1 fruit fly cellular context compared by ENCODE assay signal in the genomic region with DNA sequence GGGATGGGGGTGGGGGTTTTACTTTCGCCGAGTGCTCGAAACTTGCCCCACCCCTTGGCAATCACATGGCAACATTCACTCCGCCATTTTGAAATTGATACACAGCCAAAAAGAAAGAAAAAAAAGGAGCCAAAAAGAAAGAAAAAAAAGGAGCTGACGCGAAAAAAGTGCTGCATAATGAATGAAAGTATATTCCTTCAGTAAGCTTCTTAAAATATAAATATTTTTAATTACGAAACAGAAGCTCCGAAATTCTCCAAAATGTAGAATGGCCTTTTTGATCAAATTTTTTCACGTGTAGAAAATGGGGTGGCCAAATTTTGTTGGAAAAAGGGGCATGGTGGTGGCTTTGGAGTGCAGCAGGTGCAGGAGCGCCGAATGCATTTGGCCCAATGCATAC.
A peak's percentile ranks its signal among the peaks of the same experiment; 100 is the strongest.
TF ChIP-seq lines count a peak whose summit lies in the region.

No protein-coding gene starts in this region.

TF ChIP-seq in whole organism, embryonic, 481 proteins besides CTCF, POLR2A, EP300 and RAD21 (continued from another document and continues in another):
- TF ChIP-seq Xbp1 (GFP tag; optimal IDR thresholded peaks at IDR 0.05; lab: Kevin White, UChicago) (peak; percentile 37), grau (tag; optimal IDR thresholded peaks at IDR 0.05; lab: Kevin White, UChicago) (peak; percentile 14), HLH3B (GFP tag; IDR thresholded peaks at IDR 0.05; lab: Robert Waterston, UW) (peak; percentile 26; the same call in 1 of the 2 replicates), CG13424 (tag; optimal IDR thresholded peaks at IDR 0.05; lab: Kevin White, UChicago) (peak; percentile 37), BEAF-32 (GFP tag; optimal IDR thresholded peaks at IDR 0.05; lab: Kevin White, UChicago) (no peak), cg (GFP tag; optimal IDR thresholded peaks at IDR 0.05; lab: Kevin White, UChicago) (no peak), CG10565 (GFP tag; optimal IDR thresholded peaks at IDR 0.05; lab: Kevin White, UChicago) (no peak), fd64A (GFP tag; optimal IDR thresholded peaks at IDR 0.05; lab: Kevin White, UChicago) (no peak), ranshi (GFP tag; IDR thresholded peaks at IDR 0.05; lab: Robert Waterston, UW) (no peak), Asciz (GFP tag; optimal IDR thresholded peaks at IDR 0.05; lab: Kevin White, UChicago) (peak; percentile 22), Hr78 (GFP tag; optimal IDR thresholded peaks at IDR 0.05; lab: Kevin White, UChicago) (no peak), CG9817 (tag; optimal IDR thresholded peaks at IDR 0.05; lab: Kevin White, UChicago) (no peak), MESR4 (GFP tag; optimal IDR thresholded peaks at IDR 0.05; lab: Kevin White, UChicago) (no peak), Ravus (GFP tag; IDR thresholded peaks at IDR 0.05; lab: Robert Waterston, UW) (no peak), tup (GFP tag; optimal IDR thresholded peaks at IDR 0.05; lab: Kevin White, UChicago) (no peak), CG2678 (tag; optimal IDR thresholded peaks at IDR 0.05; lab: Kevin White, UChicago) (peak; percentile 55), CG18262 (tag; optimal IDR thresholded peaks at IDR 0.05; lab: Kevin White, UChicago) (peak; percentile 41), Doc3 (GFP tag; IDR thresholded peaks at IDR 0.05; lab: Robert Waterston, UW; ENCODE audit: partially characterized antibody) (no peak), fd3F (GFP tag; optimal IDR thresholded peaks at IDR 0.05; lab: Kevin White, UChicago) (no peak), CoRest (tag; optimal IDR thresholded peaks at IDR 0.05; lab: Kevin White, UChicago) (peak; percentile 17), Vsx1 (GFP tag; optimal IDR thresholded peaks at IDR 0.05; lab: Kevin White, UChicago) (peak; percentile 0), sr (GFP tag; IDR thresholded peaks at IDR 0.05; lab: Robert Waterston, UW) (no peak), Nf-YC (tag; optimal IDR thresholded peaks at IDR 0.05; lab: Kevin White, UChicago) (no peak), vvl (GFP tag; IDR thresholded peaks at IDR 0.05; lab: Robert Waterston, UW) (no peak), CG4328 (GFP tag; optimal IDR thresholded peaks at IDR 0.05; lab: Kevin White, UChicago) (no peak), ab (GFP tag; optimal IDR thresholded peaks at IDR 0.05; lab: Kevin White, UChicago) (no peak), CG12219 (GFP tag; optimal IDR thresholded peaks at IDR 0.05; lab: Kevin White, UChicago) (no peak), CG17361 (GFP tag; IDR thresholded peaks at IDR 0.05; lab: Robert Waterston, UW) (0 out of 3 replicates have a peak, but pooled peaks have one; percentile 40), CG30020 (tag; optimal IDR thresholded peaks at IDR 0.05; lab: Kevin White, UChicago) (no peak), CG10209 (GFP tag; optimal IDR thresholded peaks at IDR 0.05; lab: Kevin White, UChicago) (peak; percentile 29), CG3726 (GFP tag; IDR thresholded peaks at IDR 0.05; lab: Robert Waterston, UW) (no peak), Meics (GFP tag; optimal IDR thresholded peaks at IDR 0.05; lab: Kevin White, UChicago) (peak; percentile 3), Awh (GFP tag; IDR thresholded peaks at IDR 0.05; lab: Robert Waterston, UW) (0 out of 2 replicates have a peak, but pooled peaks have one; percentile 31), ap (GFP tag; IDR thresholded peaks at IDR 0.05; lab: Robert Waterston, UW) (no peak), Tbp (GFP tag; optimal IDR thresholded peaks at IDR 0.05; lab: Kevin White, UChicago) (no peak), CG17568 (GFP tag; optimal IDR thresholded peaks at IDR 0.05; lab: Kevin White, UChicago) (no peak), CG7556 (GFP tag; optimal IDR thresholded peaks at IDR 0.05; lab: Kevin White, UChicago) (peak; percentile 16), bowl (GFP tag; IDR thresholded peaks at IDR 0.05; lab: Robert Waterston, UW) (no peak), CG13296 (GFP tag; optimal IDR thresholded peaks at IDR 0.05; lab: Kevin White, UChicago) (no peak), Antp (GFP tag; optimal IDR thresholded peaks at IDR 0.05; lab: Kevin White, UChicago) (no peak), Fer1 (GFP tag; optimal IDR thresholded peaks at IDR 0.05; lab: Kevin White, UChicago) (peak; percentile 36), sens-2 (GFP tag; IDR thresholded peaks at IDR 0.05; lab: Robert Waterston, UW) (no peak), ERR (GFP tag; optimal IDR thresholded peaks at IDR 0.05; lab: Kevin White, UChicago) (no peak), peb (GFP tag; IDR thresholded peaks at IDR 0.05; lab: Robert Waterston, UW) (no peak), jumu (GFP tag; optimal IDR thresholded peaks at IDR 0.05; lab: Kevin White, UChicago) (no peak), CG11085 (GFP tag; IDR thresholded peaks at IDR 0.05; lab: Robert Waterston, UW) (no peak), CG12104 (GFP tag; optimal IDR thresholded peaks at IDR 0.05; lab: Kevin White, UChicago) (no peak), Fer3 (tag; optimal IDR thresholded peaks at IDR 0.05; lab: Kevin White, UChicago) (no peak), Hr3 (GFP tag; optimal IDR thresholded peaks at IDR 0.05; lab: Kevin White, UChicago) (peak; percentile 12), unpg (GFP tag; optimal IDR thresholded peaks at IDR 0.05; lab: Kevin White, UChicago) (peak; percentile 35), Hand (GFP tag; optimal IDR thresholded peaks at IDR 0.05; lab: Kevin White, UChicago) (no peak), vnd (GFP tag; IDR thresholded peaks at IDR 0.05; lab: Robert Waterston, UW; ENCODE audit: partially characterized antibody) (no peak), E2f2 (GFP tag; IDR thresholded peaks at IDR 0.05; lab: Robert Waterston, UW) (no peak), CG31388 (GFP tag; optimal IDR thresholded peaks at IDR 0.05; lab: Kevin White, UChicago) (no peak), CG4424 (GFP tag; optimal IDR thresholded peaks at IDR 0.05; lab: Kevin White, UChicago) (peak; percentile 17), lab (GFP tag; optimal IDR thresholded peaks at IDR 0.05; lab: Kevin White, UChicago) (peak; percentile 47), Mrtf (GFP tag; IDR thresholded peaks at IDR 0.05; lab: Robert Waterston, UW) (0 out of 3 replicates have a peak, but pooled peaks have one; percentile 32), CG15269 (tag; optimal IDR thresholded peaks at IDR 0.05; lab: Kevin White, UChicago) (peak; percentile 2), HHEX (GFP tag; optimal IDR thresholded peaks at IDR 0.05; lab: Kevin White, UChicago) (no peak), CG13894 (tag; optimal IDR thresholded peaks at IDR 0.05; lab: Kevin White, UChicago) (no peak), CG12391 (tag; optimal IDR thresholded peaks at IDR 0.05; lab: Kevin White, UChicago) (peak; percentile 42), tll (GFP tag; optimal IDR thresholded peaks at IDR 0.05; lab: Kevin White, UChicago) (no peak), repo (GFP tag; optimal IDR thresholded peaks at IDR 0.05; lab: Kevin White, UChicago) (no peak), Bdp1 (GFP tag; optimal IDR thresholded peaks at IDR 0.05; lab: Kevin White, UChicago) (no peak), CG1603 (tag; optimal IDR thresholded peaks at IDR 0.05; lab: Kevin White, UChicago) (no peak), CHES-1-like (GFP tag; optimal IDR thresholded peaks at IDR 0.05; lab: Kevin White, UChicago) (no peak), ttk (GFP tag; IDR thresholded peaks at IDR 0.05; lab: Robert Waterston, UW) (no peak), bab2 (GFP tag; optimal IDR thresholded peaks at IDR 0.05; lab: Kevin White, UChicago) (peak; percentile 1), CG10274 (GFP tag; optimal IDR thresholded peaks at IDR 0.05; lab: Kevin White, UChicago) (no peak), CG3838 (GFP tag; optimal IDR thresholded peaks at IDR 0.05; lab: Kevin White, UChicago) (no peak), CG2889 (GFP tag; IDR thresholded peaks at IDR 0.05; lab: Robert Waterston, UW) (no peak), ci (GFP tag; IDR thresholded peaks at IDR 0.05; lab: Robert Waterston, UW) (no peak), B-H2 (GFP tag; optimal IDR thresholded peaks at IDR 0.05; lab: Kevin White, UChicago) (no peak), Drgx (GFP tag; IDR thresholded peaks at IDR 0.05; lab: Robert Waterston, UW) (peak; percentile 21; the same call in 1 of the 2 replicates), inv (GFP tag; IDR thresholded peaks at IDR 0.05; lab: Robert Waterston, UW; ENCODE audit: partially characterized antibody) (no peak), twi (tag; optimal IDR thresholded peaks at IDR 0.05; lab: Kevin White, UChicago) (no peak), crp (GFP tag; optimal IDR thresholded peaks at IDR 0.05; lab: Kevin White, UChicago) (no peak), dpn (GFP tag; optimal IDR thresholded peaks at IDR 0.05; lab: Kevin White, UChicago) (peak in 1 of 2 experiments; percentile 10), CG17829 (tag; optimal IDR thresholded peaks at IDR 0.05; lab: Kevin White, UChicago) (peak; percentile 26), CG1832 (GFP tag; optimal IDR thresholded peaks at IDR 0.05; lab: Kevin White, UChicago) (no peak), Pdp1 (GFP tag; optimal IDR thresholded peaks at IDR 0.05; lab: Kevin White, UChicago) (peak in 1 of 2 experiments; percentile 17), trh (GFP tag; optimal IDR thresholded peaks at IDR 0.05; lab: Kevin White, UChicago) (no peak), CG8359 (GFP tag; optimal IDR thresholded peaks at IDR 0.05; lab: Kevin White, UChicago; ENCODE audit: borderline replicate concordance) (no peak), CG10267 (tag; optimal IDR thresholded peaks at IDR 0.05; lab: Kevin White, UChicago) (peak; percentile 18), zen2 (GFP tag; IDR thresholded peaks at IDR 0.05; lab: Robert Waterston, UW; ENCODE audit: partially characterized antibody) (no peak), CG4404 (GFP tag; IDR thresholded peaks at IDR 0.05; lab: Robert Waterston, UW) (no peak), sc (optimal IDR thresholded peaks at IDR 0.05; lab: Kevin White, UChicago) (no peak), sc (GFP tag; optimal IDR thresholded peaks at IDR 0.05; lab: Kevin White, UChicago) (peak; percentile 14), CG43689 (GFP tag; IDR thresholded peaks at IDR 0.05; lab: Robert Waterston, UW) (no peak), CG15601 (tag; optimal IDR thresholded peaks at IDR 0.05; lab: Kevin White, UChicago) (peak; percentile 15), Dad (GFP tag; optimal IDR thresholded peaks at IDR 0.05; lab: Kevin White, UChicago) (no peak), Optix (GFP tag; IDR thresholded peaks at IDR 0.05; lab: Robert Waterston, UW) (no peak), CG9727 (GFP tag; optimal IDR thresholded peaks at IDR 0.05; lab: Kevin White, UChicago) (peak; percentile 5), PHDP (tag; optimal IDR thresholded peaks at IDR 0.05; lab: Kevin White, UChicago) (peak; percentile 39), zfh1 (GFP tag; IDR thresholded peaks at IDR 0.05; lab: Robert Waterston, UW) (no peak), gfzf (GFP tag; optimal IDR thresholded peaks at IDR 0.05; lab: Kevin White, UChicago) (no peak), Rx (GFP tag; IDR thresholded peaks at IDR 0.05; lab: Robert Waterston, UW) (0 out of 2 replicates have a peak, but pooled peaks have one; percentile 7), luna (GFP tag; optimal IDR thresholded peaks at IDR 0.05; lab: Kevin White, UChicago) (no peak), CG8944 (GFP tag; optimal IDR thresholded peaks at IDR 0.05; lab: Kevin White, UChicago) (no peak), HLH4C (GFP tag; IDR thresholded peaks at IDR 0.05; lab: Robert Waterston, UW; ENCODE audit: partially characterized antibody) (no peak), HLHmδ (GFP tag; optimal IDR thresholded peaks at IDR 0.05; lab: Kevin White, UChicago) (no peak), CG11456 (GFP tag; IDR thresholded peaks at IDR 0.05; lab: Robert Waterston, UW) (no peak), kah (GFP tag; optimal IDR thresholded peaks at IDR 0.05; lab: Kevin White, UChicago) (no peak), grn (GFP tag; optimal IDR thresholded peaks at IDR 0.05; lab: Kevin White, UChicago) (no peak), Oli (tag; optimal IDR thresholded peaks at IDR 0.05; lab: Kevin White, UChicago) (peak; percentile 12), CrebB (tag; optimal IDR thresholded peaks at IDR 0.05; lab: Kevin White, UChicago) (no peak), chif (GFP tag; optimal IDR thresholded peaks at IDR 0.05; lab: Kevin White, UChicago) (peak in 1 of 2 experiments; percentile 5), CG31441 (GFP tag; IDR thresholded peaks at IDR 0.05; lab: Robert Waterston, UW) (peak; percentile 40), Atf3 (GFP tag; optimal IDR thresholded peaks at IDR 0.05; lab: Kevin White, UChicago) (no peak), sens (GFP tag; lab: Kevin White, UChicago) (peak; percentile 24), dmrt11E (tag; optimal IDR thresholded peaks at IDR 0.05; lab: Kevin White, UChicago) (peak; percentile 27), D (optimal IDR thresholded peaks at IDR 0.05; lab: Kevin White, UChicago) (no peak), D (GFP tag; optimal IDR thresholded peaks at IDR 0.05; lab: Kevin White, UChicago) (peak; percentile 49), CG2712 (tag; optimal IDR thresholded peaks at IDR 0.05; lab: Kevin White, UChicago) (peak; percentile 44), CG15011 (GFP tag; optimal IDR thresholded peaks at IDR 0.05; lab: Kevin White, UChicago) (no peak), Ptx1 (GFP tag; IDR thresholded peaks at IDR 0.05; lab: Robert Waterston, UW) (0 out of 2 replicates have a peak, but pooled peaks have one; percentile 34), emc (GFP tag; optimal IDR thresholded peaks at IDR 0.05; lab: Kevin White, UChicago) (no peak), insv (GFP tag; optimal IDR thresholded peaks at IDR 0.05; lab: Kevin White, UChicago) (no peak), CG3065 (GFP tag; optimal IDR thresholded peaks at IDR 0.05; lab: Kevin White, UChicago) (no peak), Rfx (GFP tag; IDR thresholded peaks at IDR 0.05; lab: Robert Waterston, UW) (0 out of 2 replicates have a peak, but pooled peaks have one; percentile 11), NC2β (GFP tag; optimal IDR thresholded peaks at IDR 0.05; lab: Kevin White, UChicago) (no peak), CG17186 (GFP tag; optimal IDR thresholded peaks at IDR 0.05; lab: Kevin White, UChicago) (no peak), org-1 (GFP tag; optimal IDR thresholded peaks at IDR 0.05; lab: Kevin White, UChicago) (peak; percentile 4), Doc2 (GFP tag; IDR thresholded peaks at IDR 0.05; lab: Robert Waterston, UW) (no peak), CG2120 (GFP tag; optimal IDR thresholded peaks at IDR 0.05; lab: Kevin White, UChicago) (peak; percentile 19), CG6689 (GFP tag; IDR thresholded peaks at IDR 0.05; lab: Robert Waterston, UW) (peak; percentile 56), CG10979 (tag; optimal IDR thresholded peaks at IDR 0.05; lab: Kevin White, UChicago) (peak; percentile 56), dmrt99B (tag; optimal IDR thresholded peaks at IDR 0.05; lab: Kevin White, UChicago) (peak; percentile 64), Chrac-16 (GFP tag; optimal IDR thresholded peaks at IDR 0.05; lab: Kevin White, UChicago) (peak; percentile 16), CG17802 (tag; optimal IDR thresholded peaks at IDR 0.05; lab: Kevin White, UChicago) (no peak), pfk (GFP tag; optimal IDR thresholded peaks at IDR 0.05; lab: Kevin White, UChicago) (no peak)
